Worm (Caenorhabditis elegans) whole organism, early embryonic: ENCODE measurements around the gene C56G2.4.

Source experiments
- B0310.2 ChIP-seq: sonication (generic microtip); optimal IDR thresholded peaks from 2 replicates; lab custom pipeline; 2016; ENCODE audit warnings: mild to moderate bottlenecking, missing genetic modification characterization, missing compliant biosample characterization
- F13C5.2 ChIP-seq: sonication (generic microtip); optimal IDR thresholded peaks from 2 replicates; lab custom pipeline; 2017; ENCODE audit warnings: mild to moderate bottlenecking, missing genetic modification characterization, inconsistent platforms, missing compliant biosample characterization
- aly-1 ChIP-seq: sonication (generic microtip); optimal IDR thresholded peaks from 2 replicates; lab custom pipeline; 2016; ENCODE audit warnings: missing genetic modification characterization, missing compliant biosample characterization
- ama-1 ChIP-seq: fragments of 150-350 bp; optimal IDR thresholded peaks from 2 replicates; lab custom pipeline; 2014
- ceh-13 ChIP-seq: fragments of 200-800 bp; sonication (Bioruptor generic); optimal IDR thresholded peaks from 2 replicates; lab custom pipeline; 2018; ENCODE audit warnings: mild to moderate bottlenecking, missing genetic modification characterization, missing compliant biosample characterization
- ceh-36 ChIP-seq: sonication (generic microtip); optimal IDR thresholded peaks from 2 replicates; lab custom pipeline; 2016; ENCODE audit warnings: missing genetic modification characterization, inconsistent platforms, missing compliant biosample characterization
- ets-7 ChIP-seq: sonication (generic microtip); optimal IDR thresholded peaks from 2 replicates; lab custom pipeline; 2016; ENCODE audit warnings: missing genotype, missing genetic modification characterization, missing compliant biosample characterization
- flt-1 ChIP-seq: fragments of 200-800 bp; sonication (Bioruptor generic); IDR thresholded peaks from 2 replicates; pipeline ENCODE4 v1.3.6; 2022; ENCODE audit warnings: missing genetic modification characterization, missing compliant biosample characterization
- hmbx-1 ChIP-seq: sonication (generic microtip); optimal IDR thresholded peaks from 2 replicates; lab custom pipeline; 2016; ENCODE audit warnings: mild to moderate bottlenecking, missing genetic modification characterization, missing compliant biosample characterization
- hmg-4 ChIP-seq: fragments of 200-800 bp; sonication (Bioruptor generic); optimal IDR thresholded peaks from 2 replicates; lab custom pipeline; 2018; ENCODE audit warnings: mild to moderate bottlenecking, missing genetic modification characterization, missing compliant biosample characterization
- hnd-1 ChIP-seq: sonication (generic microtip); optimal IDR thresholded peaks from 2 replicates; lab custom pipeline; 2016; ENCODE audit warnings: missing genetic modification characterization, missing compliant biosample characterization
- pes-1 ChIP-seq: fragments of 200-800 bp; sonication (Bioruptor generic); IDR thresholded peaks from 2 replicates; pipeline ENCODE4 v1.3.6; 2022; ENCODE audit warnings: missing genetic modification reagents, missing genetic modification characterization, missing compliant biosample characterization
- scrt-1 ChIP-seq: fragments of 200-800 bp; sonication (Bioruptor generic); IDR thresholded peaks from 2 replicates; pipeline ENCODE4 v1.3.6; 2022; ENCODE audit warnings: missing genetic modification characterization, missing compliant biosample characterization
- sea-1 ChIP-seq: fragments of 200-800 bp; sonication (Bioruptor generic); conservative IDR thresholded peaks from 2 replicates; pipeline ENCODE4 v1.3.6; 2022; ENCODE audit warnings: missing genetic modification characterization, missing compliant biosample characterization
- tbx-11 ChIP-seq: fragments of 200-800 bp; sonication (Bioruptor generic); IDR thresholded peaks from 2 replicates; pipeline ENCODE4 v1.3.6; 2022; ENCODE audit warnings: missing genetic modification characterization, missing compliant biosample characterization
- tbx-37 ChIP-seq: fragments of 200-800 bp; sonication (Bioruptor generic); conservative IDR thresholded peaks from 2 replicates; pipeline ENCODE4 v1.3.6; 2022; ENCODE audit warnings: missing genetic modification reagents, missing genetic modification characterization, missing compliant biosample characterization
- tra-4 ChIP-seq: sonication (generic microtip); optimal IDR thresholded peaks from 2 replicates; lab custom pipeline; 2017; ENCODE audit warnings: missing genetic modification characterization, missing compliant biosample characterization

The C56G2.4 gene

ce11 chrIII:6312244-6312643, 19.3 kb upstream of the C56G2.4 start:
- TF ChIP-seq ceh-13 (GFP tag; lab: Kevin White, UChicago) (no peak), ama-1 (lab: Kevin White, UChicago) (no peak), F13C5.2 (tag; lab: Kevin White, UChicago) (no peak), hmbx-1 (tag; lab: Kevin White, UChicago) (no peak), flt-1 (GFP tag; lab: Robert Waterston, UW) (no peak), tra-4 (tag; lab: Kevin White, UChicago) (no peak), aly-1 (tag; lab: Kevin White, UChicago) (no peak), ets-7 (tag; lab: Kevin White, UChicago) (no peak)

DNA sequence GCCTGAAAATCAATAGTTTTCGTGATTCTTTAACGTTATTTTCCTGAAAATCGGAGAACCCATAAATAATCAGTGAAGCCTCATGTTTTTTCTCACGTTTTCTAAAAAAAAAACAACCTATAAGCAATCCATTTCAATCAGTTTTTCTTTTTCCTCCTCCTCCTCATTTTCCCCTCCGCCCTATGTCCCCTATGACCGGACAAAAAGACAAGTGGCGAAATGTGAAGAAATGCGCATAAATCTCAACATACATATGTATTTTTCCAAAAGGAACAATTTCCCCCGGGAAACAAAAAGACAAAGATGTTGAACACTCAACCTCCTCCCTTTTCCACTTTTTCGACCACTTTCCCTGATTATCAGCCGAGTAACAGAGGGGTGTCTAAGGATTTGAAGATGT, 16.0 kb upstream of the C56G2.4 start:
- no peak for TF ChIP-seq ceh-36 (tag; lab: Kevin White, UChicago)
- no peak for TF ChIP-seq ama-1 (lab: Kevin White, UChicago)
- TF ChIP-seq flt-1 (GFP tag; lab: Robert Waterston, UW), result no peak
- no peak for TF ChIP-seq tbx-11
- no peak for TF ChIP-seq pes-1 (GFP tag; lab: Robert Waterston, UW)
- no peak for TF ChIP-seq hnd-1 (tag; lab: Kevin White, UChicago)
- TF ChIP-seq sea-1 (GFP tag; lab: Robert Waterston, UW), result no peak
- TF ChIP-seq F13C5.2 (tag; lab: Kevin White, UChicago), result no peak
- TF ChIP-seq hmbx-1 (tag; lab: Kevin White, UChicago), result no peak
- TF ChIP-seq tra-4 (tag; lab: Kevin White, UChicago), result no peak
- no peak for TF ChIP-seq hmg-4 (GFP tag; lab: Kevin White, UChicago)
- no peak for TF ChIP-seq aly-1 (tag; lab: Kevin White, UChicago)
- TF ChIP-seq scrt-1 (GFP tag; lab: Robert Waterston, UW), result no peak

ce11 chrIII:6316795-6317194, 14.7 kb upstream of the C56G2.4 start:
- TF ChIP-seq hnd-1 (tag; lab: Kevin White, UChicago) (no peak), hmg-4 (GFP tag; lab: Kevin White, UChicago) (no peak), ama-1 (lab: Kevin White, UChicago) (no peak), hmbx-1 (tag; lab: Kevin White, UChicago) (no peak), flt-1 (GFP tag; lab: Robert Waterston, UW) (no peak), aly-1 (tag; lab: Kevin White, UChicago) (no peak), B0310.2 (tag; lab: Kevin White, UChicago) (no peak), pes-1 (GFP tag; lab: Robert Waterston, UW) (no peak), scrt-1 (GFP tag; lab: Robert Waterston, UW) (no peak), F13C5.2 (tag; lab: Kevin White, UChicago) (no peak), sea-1 (GFP tag; lab: Robert Waterston, UW) (no peak), ets-7 (tag; lab: Kevin White, UChicago) (no peak), ceh-36 (tag; lab: Kevin White, UChicago) (no peak), tra-4 (tag; lab: Kevin White, UChicago) (no peak), tbx-37 (GFP tag; lab: Robert Waterston, UW) (no peak)

DNA sequence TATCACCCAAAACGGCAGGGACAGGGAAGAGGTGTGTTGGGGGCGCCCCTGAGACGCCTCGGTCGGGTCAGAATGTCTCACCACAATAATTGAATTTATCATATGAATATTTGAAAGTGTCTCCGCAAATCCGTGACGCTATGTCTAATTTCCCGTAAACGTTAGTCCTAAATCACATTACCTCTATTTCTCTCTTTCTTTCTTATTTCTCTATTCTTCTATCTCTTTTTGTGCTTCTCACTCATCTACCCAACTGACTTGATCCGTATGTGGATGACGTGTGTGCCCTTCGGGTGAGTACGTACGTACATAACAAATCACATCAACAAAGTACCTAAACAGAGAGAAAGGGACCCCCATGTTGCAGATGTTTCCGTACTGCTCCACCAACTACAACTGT, 14.2 kb upstream of the C56G2.4 start:
- TF ChIP-seq hmbx-1 (tag; lab: Kevin White, UChicago) (no peak), sea-1 (GFP tag; lab: Robert Waterston, UW) (no peak), hnd-1 (tag; lab: Kevin White, UChicago) (no peak), ceh-13 (GFP tag; lab: Kevin White, UChicago) (no peak), B0310.2 (tag; lab: Kevin White, UChicago) (no peak), tbx-37 (GFP tag; lab: Robert Waterston, UW) (no peak), aly-1 (tag; lab: Kevin White, UChicago) (no peak), flt-1 (GFP tag; lab: Robert Waterston, UW) (no peak), tbx-11 (no peak), scrt-1 (GFP tag; lab: Robert Waterston, UW) (no peak), ceh-36 (tag; lab: Kevin White, UChicago) (no peak), ama-1 (lab: Kevin White, UChicago) (no peak), tra-4 (tag; lab: Kevin White, UChicago) (no peak), ets-7 (tag; lab: Kevin White, UChicago) (no peak), F13C5.2 (tag; lab: Kevin White, UChicago) (no peak), hmg-4 (GFP tag; lab: Kevin White, UChicago) (no peak), pes-1 (GFP tag; lab: Robert Waterston, UW) (no peak)

ce11 chrIII:6324139-6324538, 7.4 kb upstream of the C56G2.4 start, which contains the start of gene C56G2.5:
Gene C56G2.5, minus strand, starts transcription at chrIII:6324239.
- no peak for TF ChIP-seq ceh-13 (GFP tag; lab: Kevin White, UChicago)
- TF ChIP-seq tbx-11, result no peak
- no peak for TF ChIP-seq hmbx-1 (tag; lab: Kevin White, UChicago)
- TF ChIP-seq tra-4 (tag; lab: Kevin White, UChicago), result no peak
- no peak for TF ChIP-seq sea-1 (GFP tag; lab: Robert Waterston, UW)
- TF ChIP-seq tbx-37 (GFP tag; lab: Robert Waterston, UW), result no peak

DNA sequence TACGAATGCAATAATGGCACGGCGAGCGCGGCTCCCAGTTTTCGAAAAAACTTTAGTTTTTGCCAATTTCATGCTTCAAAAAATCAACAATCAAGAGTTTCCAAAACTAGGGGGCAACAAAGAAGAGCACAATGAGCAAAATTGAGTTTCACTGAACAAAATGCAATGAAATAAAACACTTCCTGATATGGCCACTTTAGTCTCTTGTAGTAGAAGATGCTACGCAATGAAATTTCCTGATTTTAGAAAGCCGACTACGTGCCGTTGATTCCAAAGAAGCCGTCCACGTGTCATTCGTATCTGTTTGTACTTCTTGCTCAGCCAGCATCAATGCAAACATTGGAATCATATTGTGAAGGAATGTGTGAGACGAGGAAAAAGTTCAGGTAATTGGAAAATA, 2.8 kb downstream of the C56G2.4 start:
- no peak for TF ChIP-seq flt-1 (GFP tag; lab: Robert Waterston, UW)
- TF ChIP-seq ceh-13 (GFP tag; lab: Kevin White, UChicago), result no peak
- no peak for TF ChIP-seq B0310.2 (tag; lab: Kevin White, UChicago)
- no peak for TF ChIP-seq tra-4 (tag; lab: Kevin White, UChicago)
- no peak for TF ChIP-seq ets-7 (tag; lab: Kevin White, UChicago)
- no peak for TF ChIP-seq ama-1 (lab: Kevin White, UChicago)
- TF ChIP-seq hmbx-1 (tag; lab: Kevin White, UChicago), result no peak
- TF ChIP-seq scrt-1 (GFP tag; lab: Robert Waterston, UW), result no peak
- TF ChIP-seq sea-1 (GFP tag; lab: Robert Waterston, UW), result no peak
- TF ChIP-seq hmg-4 (GFP tag; lab: Kevin White, UChicago), result no peak
- no peak for TF ChIP-seq pes-1 (GFP tag; lab: Robert Waterston, UW)
- TF ChIP-seq aly-1 (tag; lab: Kevin White, UChicago), result no peak
- no peak for TF ChIP-seq ceh-36 (tag; lab: Kevin White, UChicago)
- no peak for TF ChIP-seq tbx-11
- TF ChIP-seq hnd-1 (tag; lab: Kevin White, UChicago), result no peak
- TF ChIP-seq tbx-37 (GFP tag; lab: Robert Waterston, UW), result no peak
